Worm (Caenorhabditis elegans) whole organism, midembryonic: ENCODE data around the gene Y54G2A.72.

Source experiments
- T22C8.4 ChIP-seq: fragments of 200-800 bp; sonication (Bioruptor generic); IDR thresholded peaks from 2 replicates; pipeline ENCODE4 v1.3.6; 2022; ENCODE audit warnings: missing genetic modification characterization, missing compliant biosample characterization
- cog-1 ChIP-seq: sonication (generic microtip); optimal IDR thresholded peaks from 2 replicates; lab custom pipeline; 2016; ENCODE audit warnings: missing genetic modification characterization, missing compliant biosample characterization
- flt-1 ChIP-seq: fragments of 200-800 bp; sonication (Bioruptor generic); IDR thresholded peaks from 2 replicates; pipeline ENCODE4 v1.3.6; 2022; ENCODE audit warnings: missing genetic modification characterization, missing compliant biosample characterization
- klf-2 ChIP-seq: fragments of 200-800 bp; sonication (Bioruptor generic); conservative IDR thresholded peaks from 2 replicates; pipeline ENCODE4 v1.3.6; 2022; ENCODE audit warnings: missing genetic modification reagents, missing genetic modification characterization, missing compliant biosample characterization
- med-1 ChIP-seq: sonication (generic microtip); optimal IDR thresholded peaks from 2 replicates; lab custom pipeline; 2017; ENCODE audit warnings: missing genetic modification characterization, mild to moderate bottlenecking, missing compliant biosample characterization, antibody characterized with exemption, missing genetic modification reagents; ENCODE audit not compliant: insufficient read depth
- ref-1 ChIP-seq: fragments of 200-800 bp; sonication (Bioruptor generic); conservative IDR thresholded peaks from 2 replicates; pipeline ENCODE4 v1.3.6; 2022; ENCODE audit warnings: missing genetic modification reagents, missing genetic modification characterization, missing compliant biosample characterization
- tab-1 ChIP-seq: fragments of 200-800 bp; sonication (Bioruptor generic); IDR thresholded peaks from 2 replicates; pipeline ENCODE4 v1.3.6; 2022; ENCODE audit warnings: missing genetic modification characterization, missing compliant biosample characterization
- ztf-23 ChIP-seq: fragments of 200-800 bp; sonication (Bioruptor generic); IDR thresholded peaks from 2 replicates; pipeline ENCODE4 v1.3.6; 2022; ENCODE audit warnings: missing genetic modification reagents, missing genetic modification characterization, missing compliant biosample characterization
- ztf-29 ChIP-seq: fragments of 200-800 bp; sonication (Bioruptor generic); IDR thresholded peaks from 2 replicates; pipeline ENCODE4 v1.3.6; 2022; ENCODE audit warnings: missing genetic modification reagents, missing genetic modification characterization, missing compliant biosample characterization

DNA sequence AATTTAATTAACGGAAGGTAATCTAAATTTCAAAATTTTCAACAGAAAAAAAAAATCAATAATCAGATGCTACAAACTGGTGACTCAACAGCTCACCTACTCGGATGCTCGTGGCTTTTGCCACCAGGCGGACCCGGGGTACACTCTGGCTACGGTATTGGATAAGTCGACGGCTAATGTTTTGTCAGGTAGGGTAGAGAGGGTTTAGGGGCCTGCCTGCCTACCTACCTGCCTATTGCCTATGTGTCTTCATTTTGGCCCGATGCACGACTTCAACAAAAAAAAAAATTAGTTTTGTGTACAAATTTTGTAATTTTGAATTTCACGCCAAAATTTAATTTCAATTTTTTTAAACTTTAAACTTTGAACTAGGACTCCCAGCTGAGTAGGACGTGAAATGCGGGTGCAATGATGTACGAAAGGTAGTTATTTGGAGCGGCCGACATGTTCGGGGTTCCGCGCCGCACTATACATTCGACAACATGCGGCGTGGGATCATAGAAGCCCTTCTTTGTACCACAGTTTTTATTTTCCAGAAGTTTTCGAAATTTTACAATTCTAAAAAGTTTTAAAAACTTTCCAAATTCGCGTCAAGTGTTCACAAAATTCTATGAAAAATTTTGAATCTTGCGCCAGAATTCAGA, 47.6 kb downstream of the Y54G2A.72 start:
- TF ChIP-seq med-1 (GFP tag; lab: Kevin White, UChicago), result no peak
- no peak for TF ChIP-seq T22C8.4 (GFP tag; lab: Robert Waterston, UW)
- no peak for TF ChIP-seq ztf-23 (GFP tag; lab: Robert Waterston, UW)
- TF ChIP-seq flt-1, result no peak
- TF ChIP-seq tab-1, result no peak
- no peak for TF ChIP-seq ztf-29
- TF ChIP-seq ref-1 (GFP tag; lab: Robert Waterston, UW), result no peak
- TF ChIP-seq cog-1 (tag; lab: Kevin White, UChicago), result no peak
- TF ChIP-seq klf-2 (GFP tag; lab: Robert Waterston, UW), result no peak
